Worm (Caenorhabditis elegans): Measurements from ENCODE around the gene R09F10.1.

R09F10.1 gene

DNA sequence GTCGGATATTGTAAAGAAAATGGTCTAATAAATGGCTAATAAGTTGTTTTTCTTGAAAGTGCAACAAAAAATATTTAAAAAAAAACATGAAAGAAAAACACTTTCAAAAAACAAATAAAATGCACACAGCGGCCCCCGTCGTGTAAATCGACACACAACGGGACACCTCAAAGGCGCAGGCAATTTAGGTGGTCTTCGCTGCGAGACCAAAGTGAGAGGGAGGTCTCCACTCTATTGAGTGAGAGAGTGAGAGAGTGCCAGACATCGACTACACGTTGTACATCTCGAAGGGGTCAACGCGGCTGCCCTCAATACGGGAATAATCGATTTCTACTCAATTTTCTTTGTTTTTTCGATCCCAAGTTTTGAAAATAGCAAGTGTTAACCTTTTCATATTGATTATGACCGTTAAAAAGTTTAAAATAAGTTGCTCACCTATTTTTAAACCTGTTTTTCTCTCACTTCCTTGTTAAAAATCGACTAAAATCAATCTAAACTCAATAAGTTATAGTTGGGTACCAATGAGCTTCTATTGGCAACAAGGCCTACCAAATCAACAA is 36.6 kb upstream of the R09F10.1 start, which contains the start of gene sec-16A.2 (continued):
- no peak for TF ChIP-seq nhr-111 (GFP tag; optimal IDR thresholded peaks at IDR 0.05)
- TF ChIP-seq unc-39 (tag; optimal IDR thresholded peaks at IDR 0.05): no peak
- peak; percentile 47 for TF ChIP-seq dpl-1 (GFP tag; optimal IDR thresholded peaks at IDR 0.05)
- TF ChIP-seq mdt-29 (GFP tag; IDR thresholded peaks at IDR 0.05): no peak
- TF ChIP-seq egl-43 (GFP tag; IDR thresholded peaks at IDR 0.05): no peak
- TF ChIP-seq hlh-30 (tag; optimal IDR thresholded peaks at IDR 0.05; ENCODE audit: insufficient read depth): peak; percentile 58
- TF ChIP-seq zfp-2 (tag; optimal IDR thresholded peaks at IDR 0.05): no peak
- TF ChIP-seq gei-8 (GFP tag; optimal IDR thresholded peaks at IDR 0.05): no peak
- no peak for TF ChIP-seq Y75B8A.6 (GFP tag; IDR thresholded peaks at IDR 0.05)
- TF ChIP-seq tag-97 (GFP tag; IDR thresholded peaks at IDR 0.05): no peak
- no peak for TF ChIP-seq ceh-28 (tag; optimal IDR thresholded peaks at IDR 0.05)
- TF ChIP-seq daf-16 (GFP tag; optimal IDR thresholded peaks at IDR 0.05): peak in 1 of 2 experiments; percentile 38
- peak; percentile 33 for TF ChIP-seq daf-16 (tag; optimal IDR thresholded peaks at IDR 0.05)
- TF ChIP-seq lim-7 (GFP tag; IDR thresholded peaks at IDR 0.05): no peak
- TF ChIP-seq madf-5 (GFP tag; IDR thresholded peaks at IDR 0.05): no peak
- TF ChIP-seq hif-1 (tag; optimal IDR thresholded peaks at IDR 0.05): peak in 1 of 2 experiments; percentile 52
- no peak for TF ChIP-seq skn-1 (tag; optimal IDR thresholded peaks at IDR 0.05)

DNA sequence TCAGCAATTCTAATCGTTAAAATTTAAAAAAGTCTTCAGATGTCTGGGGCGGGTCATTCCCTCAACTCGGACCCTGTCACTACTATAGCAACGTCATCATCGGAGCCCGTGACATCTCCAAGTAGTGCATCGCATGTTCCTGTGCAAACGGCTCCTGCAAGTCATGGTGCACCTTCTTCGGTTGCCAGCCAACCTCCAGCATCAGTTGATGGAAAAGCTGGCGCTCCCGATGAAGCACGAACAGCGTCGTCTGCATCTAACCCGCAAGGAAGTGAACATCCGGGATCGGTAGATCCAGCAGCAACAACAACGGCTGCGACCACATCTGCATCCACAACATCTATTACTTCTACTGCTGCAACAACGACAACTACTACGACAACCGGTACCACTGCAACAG is 28.8 kb upstream of the R09F10.1 start, which contains the start of gene R09F10.3:
R09F10.3 (plus strand) TSS at position 40 of the 400 bp plus-strand sequence.
- no peak for TF ChIP-seq lir-3 (tag; optimal IDR thresholded peaks at IDR 0.05)
- no peak for TF ChIP-seq lin-29 (GFP tag; IDR thresholded peaks at IDR 0.05)
- no peak for TF ChIP-seq unc-39 (tag; optimal IDR thresholded peaks at IDR 0.05)
- TF ChIP-seq F26F4.8 (GFP tag; conservative IDR thresholded peaks at IDR 0.05): 0 out of 2 replicates have a peak, but pooled peaks have one; percentile 42
- no peak for TF ChIP-seq skn-1 (tag; optimal IDR thresholded peaks at IDR 0.05)
- peak in 1 of 2 experiments; percentile 96 for TF ChIP-seq unc-62 (GFP tag; optimal IDR thresholded peaks at IDR 0.05 in 1 of 2)
- no peak for TF ChIP-seq unc-62 (tag; optimal IDR thresholded peaks at IDR 0.05)
- TF ChIP-seq fos-1 (tag; optimal IDR thresholded peaks at IDR 0.05): no peak
- TF ChIP-seq php-3 (GFP tag; IDR thresholded peaks at IDR 0.05): 0 out of 2 replicates have a peak, but pooled peaks have one; percentile 27
- peak; percentile 46; the same call in 1 of the 2 replicates for TF ChIP-seq set-16 (GFP tag; IDR thresholded peaks at IDR 0.05)
- no peak for TF ChIP-seq rbr-2 (tag; optimal IDR thresholded peaks at IDR 0.05)
- peak; percentile 32; the same call in 1 of the 2 replicates for TF ChIP-seq T26A8.4 (GFP tag; IDR thresholded peaks at IDR 0.05)
- no peak for TF ChIP-seq F49E8.2 (tag; optimal IDR thresholded peaks at IDR 0.05; ENCODE audit: borderline replicate concordance)
- TF ChIP-seq ceh-44 (GFP tag; IDR thresholded peaks at IDR 0.05): no peak
- TF ChIP-seq dve-1 (tag; optimal IDR thresholded peaks at IDR 0.05; ENCODE audit: insufficient read depth): no peak

DNA sequence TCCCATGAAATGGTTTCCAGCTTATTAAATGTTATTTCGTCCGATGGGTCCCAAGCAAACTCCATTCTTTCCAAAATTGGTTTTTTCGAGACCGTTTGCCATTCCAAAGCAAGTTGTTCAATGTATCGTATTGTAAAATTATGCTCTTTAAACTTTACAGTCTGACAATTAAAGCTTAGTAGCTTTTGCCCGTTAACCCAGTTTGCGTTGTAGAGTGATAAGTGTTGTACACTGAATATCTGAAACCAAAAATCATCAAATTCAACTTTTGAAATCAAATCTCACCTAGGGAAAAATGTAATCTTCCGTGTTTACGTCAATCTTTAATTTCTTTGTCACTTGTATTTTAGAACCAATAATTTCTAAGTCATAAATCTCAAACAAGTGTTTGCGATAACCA is 26.1 kb upstream of the R09F10.1 start:
- no peak for TF ChIP-seq T20F7.1 (GFP tag; optimal IDR thresholded peaks at IDR 0.05)
- TF ChIP-seq aha-1 (tag): peak; percentile 12
- peak in 1 of 2 experiments; percentile 94 for TF ChIP-seq unc-62 (GFP tag; optimal IDR thresholded peaks at IDR 0.05 in 1 of 2)
- TF ChIP-seq unc-62 (tag; optimal IDR thresholded peaks at IDR 0.05): no peak

DNA sequence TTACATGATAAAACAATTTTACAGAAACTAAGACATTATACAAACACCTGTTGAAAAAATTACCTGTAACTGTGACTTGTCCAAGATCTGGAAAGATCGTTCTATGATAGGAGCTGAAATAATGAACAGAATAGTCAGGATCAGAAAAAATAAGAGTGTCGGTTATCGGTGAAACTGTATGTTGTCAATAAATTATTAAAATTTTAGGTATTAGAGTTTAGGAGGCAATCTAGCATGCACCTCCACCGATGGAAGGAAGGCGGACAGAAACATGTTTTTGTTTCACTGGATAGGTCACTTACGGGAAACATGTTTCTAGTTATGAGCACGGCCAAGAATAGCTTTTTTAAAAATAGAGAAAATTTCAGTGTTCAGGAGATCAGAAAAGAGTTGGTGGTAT is 23.8 kb upstream of the R09F10.1 start, which contains the start of gene ced-13:
ced-13 (minus strand) TSS at position 101 of the 400 bp plus-strand sequence.
- TF ChIP-seq daf-8 (GFP tag; IDR thresholded peaks at IDR 0.05): no peak
- no peak for TF ChIP-seq unc-62 (GFP tag; optimal IDR thresholded peaks at IDR 0.05 in 1 of 2)
- TF ChIP-seq unc-62 (tag; optimal IDR thresholded peaks at IDR 0.05): no peak
- TF ChIP-seq lir-3 (tag; optimal IDR thresholded peaks at IDR 0.05): no peak
- no peak for TF ChIP-seq php-3 (GFP tag; IDR thresholded peaks at IDR 0.05)
- TF ChIP-seq zfp-3 (GFP tag; conservative IDR thresholded peaks at IDR 0.05): no peak

Data from whole organism, L4 larva.